Fruit fly (Drosophila melanogaster) whole organism, pupa: ENCODE measurements around the gene mld.

Experiments used
- CG4496 ChIP-seq: fragments of 200-800 bp; sonication (Bioruptor generic); IDR thresholded peaks from 3 replicates; pipeline ENCODE4 v1.3.6; 2022; ENCODE audit warnings: missing biosample characterization, missing genetic modification characterization
- EcR ChIP-seq: fragments of 200-800 bp; sonication (Bioruptor generic); optimal IDR thresholded peaks from 3 replicates; lab custom pipeline; 2019; ENCODE audit warnings: missing biosample characterization, missing genetic modification characterization, mild to moderate bottlenecking, moderate library complexity, missing genetic modification reagents
- Pif1B ChIP-seq: fragments of 200-800 bp; sonication (Bioruptor generic); optimal IDR thresholded peaks from 3 replicates; lab custom pipeline; 2016; ENCODE audit warnings: missing biosample characterization, missing genetic modification characterization
- Snoo ChIP-seq: fragments of 200-800 bp; sonication (Bioruptor generic); optimal IDR thresholded peaks from 3 replicates; lab custom pipeline; 2017; ENCODE audit warnings: missing biosample characterization, mild to moderate bottlenecking, missing genetic modification characterization, inconsistent platforms

DNA sequence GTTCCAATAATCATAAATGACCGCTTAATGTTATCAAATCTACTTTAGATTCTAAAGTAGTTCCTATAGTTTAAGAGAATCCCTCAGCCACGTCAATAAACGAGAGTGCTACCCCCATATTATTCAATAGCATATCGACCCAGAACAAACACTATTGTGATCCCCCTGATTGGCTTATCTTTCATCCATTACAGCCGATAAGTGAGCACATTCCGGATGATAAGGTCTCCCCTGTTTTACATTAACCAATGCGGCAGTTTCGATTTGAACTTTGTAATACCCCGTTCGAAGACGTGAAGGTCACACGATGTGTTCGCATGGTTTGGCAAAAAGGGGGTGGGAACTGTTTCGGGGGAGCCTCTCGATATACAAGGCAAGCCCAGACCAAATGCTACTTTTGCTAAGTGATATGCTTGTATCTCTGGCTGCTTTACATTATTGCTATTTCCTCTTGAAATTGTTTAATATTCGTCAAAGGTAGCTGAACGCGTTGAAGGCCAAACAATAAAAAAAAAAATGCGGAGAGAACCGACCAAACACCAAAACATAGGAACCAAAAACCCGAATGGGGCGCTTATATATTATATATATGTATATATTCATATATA lies 21.2 kb upstream of the mld start:
- TF ChIP-seq Snoo (no peak), Pif1B (GFP tag; lab: Kevin White, UChicago) (no peak), CG4496 (GFP tag; lab: Robert Waterston, UW) (no peak), EcR (GFP tag; lab: Kevin White, UChicago) (no peak)
